Worm (Caenorhabditis elegans) whole organism, young adult: ENCODE data around the gene tag-322.

ENCODE experiments used
- attf-3 ChIP-seq: fragments of 200-800 bp; sonication (Bioruptor generic); conservative IDR thresholded peaks from 2 replicates; pipeline ENCODE4 v1.3.6; 2022; ENCODE audit warnings: missing genetic modification reagents, missing genetic modification characterization, missing compliant biosample characterization
- cebp-2 ChIP-seq: fragments of 200-800 bp; sonication (Bioruptor generic); IDR thresholded peaks from 2 replicates; pipeline ENCODE4 v1.3.6; 2022; ENCODE audit warnings: missing genetic modification characterization, missing compliant biosample characterization
- ceh-58 ChIP-seq: fragments of 200-800 bp; sonication (Bioruptor generic); IDR thresholded peaks from 2 replicates; pipeline ENCODE4 v1.3.6; 2022; ENCODE audit warnings: missing genetic modification characterization, missing compliant biosample characterization
- him-1 ChIP-seq: sonication (generic microtip); optimal IDR thresholded peaks from 2 replicates; lab custom pipeline; 2016; ENCODE audit warnings: missing genotype, missing genetic modification reagents, missing genetic modification characterization, missing compliant biosample characterization
- pbrm-1 ChIP-seq: fragments of 200-800 bp; sonication (Bioruptor generic); IDR thresholded peaks from 2 replicates; pipeline ENCODE4 v1.3.6; 2022; ENCODE audit warnings: missing genetic modification reagents, missing genetic modification characterization, missing compliant biosample characterization
- snpc-4 ChIP-seq, 5 experiments: fragments of 150-350 bp in 1 of 5; sonication (generic microtip) in 4 of 5; optimal IDR thresholded peaks; 2 replicates each; lab custom pipeline; 2014 to 2018; ENCODE audit warnings: missing genetic modification characterization in 5 of 5, missing biosample characterization in 3 of 5, antibody characterized with exemption in 2 of 5, mild to moderate bottlenecking in 2 of 5, missing compliant biosample characterization in 2 of 5, missing genotype in 2 of 5, moderate library complexity in 2 of 5, missing genetic modification reagents in 1 of 5
- zfh-2 ChIP-seq: fragments of 200-800 bp; sonication (Bioruptor generic); conservative IDR thresholded peaks from 2 replicates; pipeline ENCODE4 v1.3.6; 2022; ENCODE audit warnings: missing genetic modification reagents, missing genetic modification characterization, missing compliant biosample characterization

ce11 chrIV:7800338-7800737 lies 15.0 kb upstream of the tag-322 start:
- peak; percentile 39 for TF ChIP-seq snpc-4 (GFP tag; optimal IDR thresholded peaks at IDR 0.05; lab: Kevin White, UChicago)
- TF ChIP-seq snpc-4 (tag; optimal IDR thresholded peaks at IDR 0.05; lab: Kevin White, UChicago) = peak in 2 of 4 experiments; percentile 21 to 42
- TF ChIP-seq ceh-58 (GFP tag; lab: Robert Waterston, UW) = no peak
- no peak for TF ChIP-seq attf-3
- no peak for TF ChIP-seq cebp-2
- TF ChIP-seq zfh-2 = no peak
- no peak for TF ChIP-seq pbrm-1 (GFP tag; lab: Robert Waterston, UW)
- TF ChIP-seq him-1 = peak; percentile 24
